Worm (Caenorhabditis elegans): Measurements from ENCODE around the gene nspg-6.

Gene nspg-6

ce11 chrIII:7281179-7281578 is 33.6 kb downstream of the nspg-6 start, which contains the start of gene B0361.3:
B0361.3 (plus strand) TSS chrIII:7281462.
- no peak for TF ChIP-seq nhr-47 (tag; optimal IDR thresholded peaks at IDR 0.05)
- TF ChIP-seq nhr-20 (tag; optimal IDR thresholded peaks at IDR 0.05) = no peak
- TF ChIP-seq lin-13 (GFP tag; optimal IDR thresholded peaks at IDR 0.05) = no peak
- no peak for TF ChIP-seq snu-23 (GFP tag; optimal IDR thresholded peaks at IDR 0.05)
- TF ChIP-seq hlh-17 (GFP tag; optimal IDR thresholded peaks at IDR 0.05; ENCODE audit: borderline replicate concordance) = no peak
- peak; percentile 5 for TF ChIP-seq blmp-1 (tag; optimal IDR thresholded peaks at IDR 0.05)
- TF ChIP-seq lin-35 (GFP tag; optimal IDR thresholded peaks at IDR 0.05) = peak in 1 of 2 experiments; percentile 46
- no peak for TF ChIP-seq C04F5.9 (tag; optimal IDR thresholded peaks at IDR 0.05)
- TF ChIP-seq dpl-1 (GFP tag; optimal IDR thresholded peaks at IDR 0.05) = peak in 1 of 3 experiments; percentile 26
- no peak for TF ChIP-seq unc-98 (GFP tag; IDR thresholded peaks at IDR 0.05)
- TF ChIP-seq zag-1 (tag; optimal IDR thresholded peaks at IDR 0.05) = no peak
- no peak for TF ChIP-seq mep-1 (tag; optimal IDR thresholded peaks at IDR 0.05)
- TF ChIP-seq mdl-1 (tag; optimal IDR thresholded peaks at IDR 0.05) = no peak
- TF ChIP-seq lsy-2 (tag; optimal IDR thresholded peaks at IDR 0.05) = peak in 1 of 2 experiments; percentile 77
- no peak for TF ChIP-seq Y116A8C.19 (tag; optimal IDR thresholded peaks at IDR 0.05; ENCODE audit: borderline replicate concordance)
- no peak for TF ChIP-seq pax-3 (tag; optimal IDR thresholded peaks at IDR 0.05)
- TF ChIP-seq efl-1 (optimal IDR thresholded peaks at IDR 0.05) = peak in 1 of 2 experiments; percentile 29
- TF ChIP-seq efl-1 (GFP tag; optimal IDR thresholded peaks at IDR 0.05 in 1 of 2) = no peak

ce11 chrIII:7278491-7278890 is 36.3 kb downstream of the nspg-6 start:
- TF ChIP-seq nhr-76 (tag; optimal IDR thresholded peaks at IDR 0.05) (no peak), ets-5 (GFP tag; IDR thresholded peaks at IDR 0.05) (no peak), lsy-2 (tag; optimal IDR thresholded peaks at IDR 0.05) (peak; percentile 49 to 85), pqm-1 (tag; optimal IDR thresholded peaks at IDR 0.05) (no peak), nhr-237 (tag; optimal IDR thresholded peaks at IDR 0.05) (no peak), ceh-82 (tag; optimal IDR thresholded peaks at IDR 0.05) (peak in 2 of 3 experiments; percentile 58 to 61), ceh-8 (GFP tag; optimal IDR thresholded peaks at IDR 0.05) (peak; percentile 7), skn-1 (tag; optimal IDR thresholded peaks at IDR 0.05) (peak; percentile 76), lin-15B (tag; optimal IDR thresholded peaks at IDR 0.05) (no peak), nhr-71 (tag; optimal IDR thresholded peaks at IDR 0.05) (peak; percentile 73), elt-3 (tag; optimal IDR thresholded peaks at IDR 0.05) (no peak), ztf-11 (tag; optimal IDR thresholded peaks at IDR 0.05) (no peak), sup-37 (GFP tag; optimal IDR thresholded peaks at IDR 0.05) (no peak), grh-1 (GFP tag; IDR thresholded peaks at IDR 0.05) (no peak), C34B4.2 (tag; optimal IDR thresholded peaks at IDR 0.05) (no peak), lin-13 (GFP tag; optimal IDR thresholded peaks at IDR 0.05) (peak; percentile 15), F16B12.6 (tag; optimal IDR thresholded peaks at IDR 0.05) (no peak), unc-30 (tag; optimal IDR thresholded peaks at IDR 0.05) (no peak), hpl-2 (GFP tag; optimal IDR thresholded peaks at IDR 0.05) (peak; percentile 27), aha-1 (tag; optimal IDR thresholded peaks at IDR 0.05) (no peak), alr-1 (tag; optimal IDR thresholded peaks at IDR 0.05; ENCODE audit: borderline replicate concordance) (no peak), dsc-1 (tag; optimal IDR thresholded peaks at IDR 0.05) (peak; percentile 3), egl-13 (tag; optimal IDR thresholded peaks at IDR 0.05) (no peak), zag-1 (tag; optimal IDR thresholded peaks at IDR 0.05) (no peak), nhr-12 (tag; optimal IDR thresholded peaks at IDR 0.05) (no peak), xbp-1 (tag; optimal IDR thresholded peaks at IDR 0.05) (peak; percentile 51), lin-39 (tag; optimal IDR thresholded peaks at IDR 0.05) (no peak), fkh-8 (tag; optimal IDR thresholded peaks at IDR 0.05) (peak; percentile 65), efl-1 (optimal IDR thresholded peaks at IDR 0.05) (peak; percentile 39 to 71), efl-1 (GFP tag; optimal IDR thresholded peaks at IDR 0.05 in 1 of 2) (peak; percentile 62 to 98), nhr-19 (GFP tag; conservative IDR thresholded peaks at IDR 0.05) (peak; percentile 40; the same call in 1 of the 2 replicates), ceh-90 (tag; optimal IDR thresholded peaks at IDR 0.05) (no peak), vab-15 (tag; optimal IDR thresholded peaks at IDR 0.05) (no peak), aly-2 (tag; optimal IDR thresholded peaks at IDR 0.05) (no peak), nhr-84 (tag; optimal IDR thresholded peaks at IDR 0.05) (no peak), snpc-4 (tag; optimal IDR thresholded peaks at IDR 0.05) (peak; percentile 98), ces-1 (GFP tag; optimal IDR thresholded peaks at IDR 0.05) (no peak), ama-1 (optimal IDR thresholded peaks at IDR 0.05) (no peak), nhr-77 (tag; optimal IDR thresholded peaks at IDR 0.05) (no peak), jun-1 (tag; optimal IDR thresholded peaks at IDR 0.05) (peak; percentile 77)
